Fruit fly (Drosophila melanogaster) whole organism, embryonic: ENCODE measurements around the gene Sdhaf3.

Experiments
- ATbp ChIP-seq: fragments of 200-800 bp; sonication (Bioruptor generic); optimal IDR thresholded peaks from 2 replicates; lab custom pipeline; 2017; ENCODE audit warnings: missing biosample characterization, mild to moderate bottlenecking, missing genetic modification characterization, missing genetic modification reagents
- Atf6 ChIP-seq: fragments of 200-800 bp; sonication (Bioruptor generic); IDR thresholded peaks from 2 replicates; pipeline ENCODE4 v1.3.6; 2022; ENCODE audit warnings: missing biosample characterization, missing genetic modification characterization
- CG10274 ChIP-seq: fragments of 200-800 bp; sonication (Bioruptor generic); optimal IDR thresholded peaks from 3 replicates; lab custom pipeline; 2017; ENCODE audit warnings: missing biosample characterization, mild to moderate bottlenecking, missing genetic modification characterization
- CG10959 ChIP-seq: fragments of 200-800 bp; sonication (Bioruptor generic); IDR thresholded peaks from 2 replicates; pipeline ENCODE4 v1.3.6; 2022; ENCODE audit warnings: missing biosample characterization, missing genetic modification characterization
- CG11085 ChIP-seq: fragments of 200-800 bp; sonication (Bioruptor generic); IDR thresholded peaks from 2 replicates; pipeline ENCODE4 v1.3.6; 2022; ENCODE audit warnings: missing biosample characterization, missing genetic modification characterization
- CG11696 ChIP-seq: fragments of 200-800 bp; sonication (Bioruptor generic); IDR thresholded peaks from 2 replicates; pipeline ENCODE4 v1.3.6; 2022; ENCODE audit warnings: missing biosample characterization, missing genetic modification characterization
- CG12155 ChIP-seq: fragments of 200-800 bp; sonication (Bioruptor generic); optimal IDR thresholded peaks from 3 replicates; lab custom pipeline; 2016; ENCODE audit warnings: missing biosample characterization, missing genetic modification characterization
- CG12236 ChIP-seq: fragments of 200-800 bp; sonication (Bioruptor generic); optimal IDR thresholded peaks from 2 replicates; lab custom pipeline; 2016; ENCODE audit warnings: missing biosample characterization, missing genetic modification characterization
- CG1233 ChIP-seq: fragments of 200-800 bp; sonication (Bioruptor generic); optimal IDR thresholded peaks from 4 replicates; lab custom pipeline; 2018; ENCODE audit warnings: missing biosample characterization, mild to moderate bottlenecking, missing genetic modification characterization
- CG14965 ChIP-seq: fragments of 200-800 bp; sonication (Bioruptor generic); optimal IDR thresholded peaks from 2 replicates; lab custom pipeline; 2016; ENCODE audit warnings: missing biosample characterization, missing genetic modification characterization, borderline replicate concordance
- CG1603 ChIP-seq: fragments of 200-800 bp; sonication (Bioruptor generic); optimal IDR thresholded peaks from 2 replicates; lab custom pipeline; 2019; ENCODE audit warnings: missing biosample characterization, mild to moderate bottlenecking, missing genetic modification characterization, moderate library complexity
- CG16779 ChIP-seq: fragments of 200-800 bp; sonication (Bioruptor generic); IDR thresholded peaks from 2 replicates; pipeline ENCODE4 v1.3.6; 2022; ENCODE audit warnings: missing biosample characterization, missing genetic modification characterization
- CG16863 ChIP-seq: fragments of 200-800 bp; sonication (Bioruptor generic); optimal IDR thresholded peaks from 3 replicates; lab custom pipeline; 2016; ENCODE audit warnings: missing biosample characterization, missing genetic modification characterization
- CG30431 ChIP-seq: fragments of 200-800 bp; sonication (Bioruptor generic); optimal IDR thresholded peaks from 2 replicates; lab custom pipeline; 2017; ENCODE audit warnings: missing biosample characterization, missing genetic modification characterization
- CG3281 ChIP-seq: fragments of 200-800 bp; sonication (Bioruptor generic); optimal IDR thresholded peaks from 3 replicates; lab custom pipeline; 2017; ENCODE audit warnings: missing biosample characterization, mild to moderate bottlenecking, missing genetic modification characterization
- CG33213 ChIP-seq: fragments of 200-800 bp; sonication (Bioruptor generic); optimal IDR thresholded peaks from 3 replicates; lab custom pipeline; 2016; ENCODE audit warnings: missing biosample characterization, missing genetic modification characterization
- CG3726 ChIP-seq: fragments of 200-800 bp; sonication (Bioruptor generic); IDR thresholded peaks from 3 replicates; pipeline ENCODE4, ENCODE4 v1.3.6; 2022; ENCODE audit warnings: missing biosample characterization, missing genetic modification characterization
- CG4424 ChIP-seq: fragments of 200-800 bp; sonication (Bioruptor generic); optimal IDR thresholded peaks from 3 replicates; lab custom pipeline; 2016; ENCODE audit warnings: missing biosample characterization, missing genetic modification characterization
- CG5180 ChIP-seq: fragments of 200-800 bp; sonication (Bioruptor generic); optimal IDR thresholded peaks from 3 replicates; lab custom pipeline; 2017; ENCODE audit warnings: missing biosample characterization, missing genetic modification characterization, mild to moderate bottlenecking, moderate library complexity, missing genetic modification reagents
- CG5953 ChIP-seq: fragments of 200-800 bp; sonication (Bioruptor generic); IDR thresholded peaks from 2 replicates; pipeline ENCODE4 v1.3.6; 2022; ENCODE audit warnings: missing biosample characterization, missing genetic modification characterization
- CG8089 ChIP-seq: fragments of 200-800 bp; sonication (Bioruptor generic); optimal IDR thresholded peaks from 3 replicates; lab custom pipeline; 2016; ENCODE audit warnings: missing biosample characterization, missing genetic modification characterization
- CG9727 ChIP-seq: fragments of 200-800 bp; sonication (Bioruptor generic); optimal IDR thresholded peaks from 3 replicates; lab custom pipeline; 2017; ENCODE audit warnings: missing biosample characterization, mild to moderate bottlenecking, missing genetic modification characterization
- CoRest ChIP-seq: fragments of 200-800 bp; sonication (Bioruptor generic); optimal IDR thresholded peaks from 3 replicates; lab custom pipeline; 2018; ENCODE audit warnings: missing biosample characterization, mild to moderate bottlenecking, missing genetic modification characterization, moderate library complexity
- ERR ChIP-seq: fragments of 200-800 bp; sonication (Bioruptor generic); optimal IDR thresholded peaks from 2 replicates; lab custom pipeline; 2016; ENCODE audit warnings: missing biosample characterization, missing genetic modification characterization
- MBD-R2 ChIP-seq: fragments of 200-800 bp; sonication (Bioruptor generic); IDR thresholded peaks from 2 replicates; pipeline ENCODE4 v1.3.6; 2022; ENCODE audit warnings: missing biosample characterization, missing genetic modification characterization
- Max ChIP-seq: fragments of 200-800 bp; sonication (Bioruptor generic); optimal IDR thresholded peaks from 2 replicates; lab custom pipeline; 2016; ENCODE audit warnings: missing biosample characterization, mild to moderate bottlenecking, missing genetic modification characterization
- Nf-YA ChIP-seq: fragments of 200-800 bp; sonication (Bioruptor generic); IDR thresholded peaks from 2 replicates; pipeline ENCODE4 v1.3.6; 2022; ENCODE audit warnings: missing biosample characterization, missing genetic modification characterization
- Rx ChIP-seq: fragments of 200-800 bp; sonication (Bioruptor generic); IDR thresholded peaks from 2 replicates; pipeline ENCODE4 v1.3.6; 2022; ENCODE audit warnings: missing biosample characterization, missing genetic modification characterization
- Six4 ChIP-seq: fragments of 200-800 bp; sonication (Bioruptor generic); optimal IDR thresholded peaks from 2 replicates; lab custom pipeline; 2016; ENCODE audit warnings: missing biosample characterization, missing genetic modification characterization
- TFAM ChIP-seq: fragments of 200-800 bp; sonication (Bioruptor generic); optimal IDR thresholded peaks from 2 replicates; lab custom pipeline; 2017; ENCODE audit warnings: missing biosample characterization, missing genetic modification characterization, inconsistent platforms
- Trl ChIP-seq, 3 experiments: fragments of >200 bp in 2 of 3; fragments of 200-800 bp in 1 of 3; sonication (Bioruptor generic) in 1 of 3; optimal IDR thresholded peaks; 2 replicates in 1 of 3; 3 replicates in 2 of 3; lab custom pipeline; 2016 to 2017; ENCODE audit warnings: missing biosample characterization in 1 of 3, missing genetic modification characterization in 1 of 3
- ase ChIP-seq: fragments of 200-800 bp; sonication (Bioruptor generic); IDR thresholded peaks from 3 replicates; pipeline ENCODE4 v1.3.6; 2022; ENCODE audit warnings: missing biosample characterization, missing genetic modification characterization
- bab2 ChIP-seq: fragments of 200-800 bp; sonication (Bioruptor generic); optimal IDR thresholded peaks from 2 replicates; lab custom pipeline; 2016; ENCODE audit warnings: missing biosample characterization, missing genetic modification characterization
- bsh ChIP-seq, 2 experiments: fragments of 200-800 bp; sonication (Bioruptor generic); optimal IDR thresholded peaks; 2 replicates each; lab custom pipeline; 2017 to 2018; ENCODE audit warnings: mild to moderate bottlenecking in 2 of 2, missing biosample characterization in 2 of 2, missing genetic modification characterization in 2 of 2, moderate library complexity in 1 of 2
- croc ChIP-seq: fragments of 200-800 bp; sonication (Bioruptor generic); conservative IDR thresholded peaks from 3 replicates; pipeline ENCODE4 v1.3.6; 2022; ENCODE audit warnings: missing biosample characterization, missing genetic modification characterization
- da ChIP-seq: fragments of 200-800 bp; sonication (Bioruptor generic); optimal IDR thresholded peaks from 2 replicates; lab custom pipeline; 2016; ENCODE audit warnings: missing biosample characterization, missing genetic modification characterization
- danr ChIP-seq: fragments of 200-800 bp; sonication (Bioruptor generic); IDR thresholded peaks from 2 replicates; pipeline ENCODE4 v1.3.6; 2022; ENCODE audit warnings: missing biosample characterization, missing genetic modification characterization
- dimm ChIP-seq: fragments of 200-800 bp; sonication (Bioruptor generic); IDR thresholded peaks from 2 replicates; pipeline ENCODE4 v1.3.6; 2022; ENCODE audit warnings: missing biosample characterization, missing genetic modification characterization
- gt ChIP-seq: fragments of 200-800 bp; sonication (Bioruptor generic); IDR thresholded peaks from 2 replicates; pipeline ENCODE4 v1.3.6; 2022; ENCODE audit warnings: missing biosample characterization, missing genetic modification characterization
- knrl ChIP-seq: fragments of 200-800 bp; sonication (Bioruptor generic); IDR thresholded peaks from 3 replicates; pipeline ENCODE4 v1.3.6; 2022; ENCODE audit warnings: missing biosample characterization, missing genetic modification characterization; ENCODE audit not compliant: partially characterized antibody
- lbe ChIP-seq: fragments of 200-800 bp; sonication (Bioruptor generic); optimal IDR thresholded peaks from 2 replicates; lab custom pipeline; 2016; ENCODE audit warnings: missing biosample characterization, mild to moderate bottlenecking, missing genetic modification characterization
- mam ChIP-seq: fragments of 200-800 bp; sonication (Bioruptor generic); optimal IDR thresholded peaks from 3 replicates; lab custom pipeline; 2016; ENCODE audit warnings: missing biosample characterization, missing genetic modification characterization
- ro ChIP-seq: fragments of 200-800 bp; sonication (Bioruptor generic); IDR thresholded peaks from 2 replicates; pipeline ENCODE4 v1.3.6; 2022; ENCODE audit warnings: missing biosample characterization, missing genetic modification characterization
- salm ChIP-seq: fragments of 200-800 bp; sonication (Bioruptor generic); optimal IDR thresholded peaks from 2 replicates; lab custom pipeline; 2018; ENCODE audit warnings: missing biosample characterization, mild to moderate bottlenecking, missing genetic modification characterization
- so ChIP-seq: fragments of 200-800 bp; sonication (Bioruptor generic); IDR thresholded peaks from 3 replicates; pipeline ENCODE4 v1.3.6; 2022; ENCODE audit warnings: missing biosample characterization, missing genetic modification characterization
- stc ChIP-seq: fragments of 200-800 bp; sonication (Bioruptor generic); IDR thresholded peaks from 2 replicates; pipeline ENCODE4 v1.3.6; 2022; ENCODE audit warnings: missing biosample characterization, missing genetic modification characterization
- sug ChIP-seq: fragments of 200-800 bp; optimal IDR thresholded peaks from 2 replicates; lab custom pipeline; 2019; ENCODE audit warnings: missing biosample characterization, mild to moderate bottlenecking, missing genetic modification characterization, moderate library complexity
- tup ChIP-seq: fragments of 200-800 bp; sonication (Bioruptor generic); optimal IDR thresholded peaks from 2 replicates; lab custom pipeline; 2016; ENCODE audit warnings: missing biosample characterization, mild to moderate bottlenecking, missing genetic modification characterization, moderate library complexity
- unpg ChIP-seq: fragments of 200-800 bp; sonication (Bioruptor generic); optimal IDR thresholded peaks from 3 replicates; lab custom pipeline; 2018; ENCODE audit warnings: missing biosample characterization, mild to moderate bottlenecking, missing genetic modification characterization, moderate library complexity
- yki ChIP-seq: fragments of >200 bp; optimal IDR thresholded peaks from 3 replicates; lab custom pipeline; 2018

Gene Sdhaf3

DNA sequence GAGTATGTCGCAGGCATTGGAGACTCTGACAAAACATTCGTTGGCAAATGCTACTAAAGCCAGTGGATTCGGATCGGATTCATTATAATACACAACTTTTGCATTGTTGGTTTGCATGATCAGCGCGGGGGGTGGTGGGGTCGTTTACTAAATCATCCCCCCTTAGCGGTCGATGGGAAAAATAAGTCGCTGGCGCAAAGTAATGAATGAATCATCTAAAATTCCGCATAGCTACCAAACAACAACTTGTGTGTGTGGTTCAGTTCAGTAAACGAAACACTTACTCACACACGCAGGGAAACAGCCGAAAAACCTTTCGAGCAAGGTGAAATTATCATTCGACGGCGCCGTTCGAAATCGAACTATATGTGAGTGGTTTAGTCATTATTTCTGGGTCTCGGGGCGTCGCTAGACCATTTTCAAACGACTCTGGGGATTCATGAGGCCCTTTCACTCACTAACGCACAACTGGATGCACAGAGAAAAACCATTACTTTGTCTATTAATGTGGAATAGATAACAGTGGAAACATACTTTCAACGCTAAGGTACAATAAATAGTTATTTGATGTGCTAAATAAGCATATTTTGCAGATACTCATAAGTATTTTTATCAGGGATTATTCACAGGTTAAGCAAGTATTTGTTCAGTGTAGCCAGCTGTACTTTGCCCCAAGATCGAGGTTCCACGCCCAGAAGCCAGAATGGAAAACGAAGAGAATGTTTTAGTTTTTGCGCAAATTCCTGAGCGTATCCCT lies 33.7 kb downstream of the Sdhaf3 start (continued):
- peak; percentile 66 for TF ChIP-seq salm (tag; lab: Kevin White, UChicago)
- TF ChIP-seq CoRest (tag; lab: Kevin White, UChicago) = no peak
- TF ChIP-seq danr (GFP tag; lab: Robert Waterston, UW) = peak; percentile 52; the same call in 1 of the 2 replicates
- peak; percentile 1 for TF ChIP-seq CG16863 (GFP tag; lab: Kevin White, UChicago)
- peak; percentile 76; the same call in 1 of the 2 replicates for TF ChIP-seq Nf-YA (GFP tag; lab: Robert Waterston, UW)
- TF ChIP-seq Max = no peak
- peak; percentile 72 for TF ChIP-seq CG30431 (GFP tag; lab: Kevin White, UChicago)
- TF ChIP-seq CG33213 (GFP tag; lab: Kevin White, UChicago) = peak; percentile 38
- TF ChIP-seq ase (GFP tag; lab: Robert Waterston, UW) = peak; percentile 82
- TF ChIP-seq TFAM (GFP tag; lab: Kevin White, UChicago) = no peak
- peak; percentile 59; the same call in 2 of the 3 replicates for TF ChIP-seq so (GFP tag; lab: Robert Waterston, UW)
- TF ChIP-seq CG3281 = peak; percentile 60
- TF ChIP-seq Trl (optimal IDR thresholded peaks at IDR 0.05; lab: Kevin White, UChicago) = no peak
- TF ChIP-seq Trl (GFP tag; optimal IDR thresholded peaks at IDR 0.05; lab: Kevin White, UChicago) = peak; percentile 34
- TF ChIP-seq CG11696 = peak; percentile 72
- TF ChIP-seq Atf6 (GFP tag; lab: Robert Waterston, UW) = peak; percentile 57; the same call in 1 of the 2 replicates
- TF ChIP-seq CG1603 (tag; lab: Kevin White, UChicago) = peak; percentile 97
- peak; percentile 30 for TF ChIP-seq CG8089 (GFP tag; lab: Kevin White, UChicago)
- TF ChIP-seq lbe (GFP tag; lab: Kevin White, UChicago) = no peak
- peak; percentile 76 for TF ChIP-seq gt (GFP tag; lab: Robert Waterston, UW)
- peak; percentile 50 for TF ChIP-seq da
- TF ChIP-seq CG10274 (GFP tag; lab: Kevin White, UChicago) = no peak
- TF ChIP-seq MBD-R2 = peak; percentile 35; the same call in 1 of the 2 replicates
- TF ChIP-seq tup (GFP tag; lab: Kevin White, UChicago) = peak; percentile 58
- peak; percentile 28 for TF ChIP-seq Six4 (GFP tag; lab: Kevin White, UChicago)
- peak; percentile 12 for TF ChIP-seq ro (GFP tag; lab: Robert Waterston, UW)
- peak; percentile 14 for TF ChIP-seq CG1233 (GFP tag; lab: Kevin White, UChicago)
- TF ChIP-seq CG4424 = no peak
- TF ChIP-seq CG9727 = peak; percentile 75
- peak; percentile 51 for TF ChIP-seq CG12155 (GFP tag; lab: Kevin White, UChicago)
- peak; percentile 46 for TF ChIP-seq ERR
- peak; percentile 91 to 96 for TF ChIP-seq bsh (GFP tag; optimal IDR thresholded peaks at IDR 0.05; lab: Kevin White, UChicago)
- TF ChIP-seq CG5953 (GFP tag; lab: Robert Waterston, UW) = peak; percentile 70
- TF ChIP-seq CG16779 (GFP tag; lab: Robert Waterston, UW) = 0 out of 2 replicates have a peak, but pooled peaks have one; percentile 20
- peak; percentile 7 for TF ChIP-seq sug (tag; lab: Kevin White, UChicago)
- peak; percentile 86 for TF ChIP-seq Rx (GFP tag; lab: Robert Waterston, UW)
- TF ChIP-seq CG14965 (GFP tag; lab: Kevin White, UChicago) = no peak
- TF ChIP-seq bab2 = peak; percentile 35
- peak; percentile 59 for TF ChIP-seq croc (GFP tag; lab: Robert Waterston, UW)
- no peak for TF ChIP-seq yki (lab: Kevin White, UChicago)
- TF ChIP-seq ATbp (GFP tag; lab: Kevin White, UChicago) = peak; percentile 79
- peak; percentile 74 for TF ChIP-seq CG10959 (GFP tag; lab: Robert Waterston, UW)
- peak; percentile 77; the same call in 2 of the 3 replicates for TF ChIP-seq CG3726 (GFP tag; lab: Robert Waterston, UW)
- TF ChIP-seq unpg (GFP tag; lab: Kevin White, UChicago) = peak; percentile 90
- no peak for TF ChIP-seq CG5180
- TF ChIP-seq dimm (GFP tag; lab: Robert Waterston, UW) = peak; percentile 75
- peak; percentile 65 for TF ChIP-seq CG11085
- peak; percentile 10 for TF ChIP-seq CG12236 (GFP tag; lab: Kevin White, UChicago)
- TF ChIP-seq mam = peak; percentile 62
- no peak for TF ChIP-seq knrl (GFP tag; lab: Robert Waterston, UW)
- peak; percentile 63 for TF ChIP-seq stc (GFP tag; lab: Robert Waterston, UW)
